Fruit fly (Drosophila melanogaster): ENCODE measurements around the gene spz.

spz gene

dm6 chr3R:27026009-27026408, 43.9 kb downstream of the spz start, which contains the start of gene CG6271:
Gene CG6271, minus strand, starts transcription at chr3R:27026109.
- TF ChIP-seq ey (GFP tag; optimal IDR thresholded peaks at IDR 0.05) (no peak), usp (GFP tag; optimal IDR thresholded peaks at IDR 0.05) (no peak), Hnf4 (GFP tag; optimal IDR thresholded peaks at IDR 0.05) (no peak), CG9705 (GFP tag; optimal IDR thresholded peaks at IDR 0.05) (no peak), OdsH (GFP tag; optimal IDR thresholded peaks at IDR 0.05) (no peak), fru (GFP tag; optimal IDR thresholded peaks at IDR 0.05) (no peak), Dfd (GFP tag; optimal IDR thresholded peaks at IDR 0.05) (no peak), brk (GFP tag; optimal IDR thresholded peaks at IDR 0.05) (no peak), HLH106 (tag; optimal IDR thresholded peaks at IDR 0.05) (no peak), lola (GFP tag; optimal IDR thresholded peaks at IDR 0.05) (no peak), jim (GFP tag; optimal IDR thresholded peaks at IDR 0.05) (no peak), Jra (GFP tag; optimal IDR thresholded peaks at IDR 0.05) (no peak)

- TF ChIP-seq br (GFP tag; optimal IDR thresholded peaks at IDR 0.05) (no peak), OdsH (GFP tag; optimal IDR thresholded peaks at IDR 0.05) (no peak), Hnf4 (GFP tag; optimal IDR thresholded peaks at IDR 0.05) (no peak), Vsx2 (GFP tag; optimal IDR thresholded peaks at IDR 0.05; ENCODE audit: partially characterized antibody) (no peak), Hr83 (GFP tag; optimal IDR thresholded peaks at IDR 0.05; ENCODE audit: poor library complexity, severe bottlenecking) (no peak), Hr78 (GFP tag; optimal IDR thresholded peaks at IDR 0.05) (no peak), foxo (GFP tag; optimal IDR thresholded peaks at IDR 0.05) (no peak), brk (GFP tag; optimal IDR thresholded peaks at IDR 0.05) (no peak), Myc (optimal IDR thresholded peaks at IDR 0.05) (no peak)
Observed at dm6 chr3R:27023117-27023516, 46.8 kb downstream of the spz start, which contains the start of gene CG6277. Gene CG6277, minus strand, starts transcription at chr3R:27023217.

dm6 chr3R:27021278-27021677, 48.6 kb downstream of the spz start, which contains the start of gene CG6283:
Gene CG6283, minus strand, starts transcription at chr3R:27021378.
- TF ChIP-seq sage (GFP tag; optimal IDR thresholded peaks at IDR 0.05) (no peak), Hnf4 (GFP tag; optimal IDR thresholded peaks at IDR 0.05) (no peak), CG9705 (GFP tag; optimal IDR thresholded peaks at IDR 0.05) (no peak), Hr83 (GFP tag; optimal IDR thresholded peaks at IDR 0.05; ENCODE audit: poor library complexity, severe bottlenecking) (no peak)

- TF ChIP-seq Abd-B (GFP tag; optimal IDR thresholded peaks at IDR 0.05) (no peak), Rel (GFP tag; optimal IDR thresholded peaks at IDR 0.05) (no peak), Rel (tag; optimal IDR thresholded peaks at IDR 0.05) (peak; percentile 29)
Observed at dm6 chr3R:27019701-27020172, 50.1 kb downstream of the spz start, which contains the start of gene CG17191. Gene CG17191, minus strand, starts transcription at chr3R:27019751.

- no peak for TF ChIP-seq Dif (GFP tag; optimal IDR thresholded peaks at IDR 0.05; ENCODE audit: partially characterized antibody)
- no peak for TF ChIP-seq Abd-B (GFP tag; optimal IDR thresholded peaks at IDR 0.05)
- TF ChIP-seq Hr78 (GFP tag; optimal IDR thresholded peaks at IDR 0.05), result no peak
- TF ChIP-seq Sp1 (GFP tag; optimal IDR thresholded peaks at IDR 0.05), result no peak
Observed at dm6 chr3R:27018187-27018586, 51.7 kb downstream of the spz start, which contains the start of gene CG17192. Gene CG17192, minus strand, starts transcription at chr3R:27018287.
